Fruit fly (Drosophila melanogaster) whole organism, embryonic: ENCODE measurements around the gene Z600.
A peak's percentile ranks its signal among the peaks of the same experiment; 100 is the strongest.

ENCODE experiments used
- Ada2b ChIP-seq: fragments of 200-800 bp; sonication (Bioruptor generic); IDR thresholded peaks from 2 replicates; pipeline ENCODE4 v1.3.6; 2022; ENCODE audit warnings: missing biosample characterization, missing genetic modification characterization
- CG11456 ChIP-seq: fragments of 200-800 bp; sonication (Bioruptor generic); IDR thresholded peaks from 3 replicates; pipeline ENCODE4 v1.3.6; 2022; ENCODE audit warnings: missing biosample characterization, missing genetic modification characterization
- CG12659 ChIP-seq: fragments of 200-800 bp; sonication (Bioruptor generic); optimal IDR thresholded peaks from 3 replicates; lab custom pipeline; 2017; ENCODE audit warnings: mild to moderate bottlenecking, missing biosample characterization, missing genetic modification reagents, missing genetic modification characterization
- CG13287 ChIP-seq: fragments of 200-800 bp; sonication (Bioruptor generic); IDR thresholded peaks from 2 replicates; pipeline ENCODE4 v1.3.6; 2022; ENCODE audit warnings: missing biosample characterization, missing genetic modification characterization; ENCODE audit not compliant: partially characterized antibody
- CG13296 ChIP-seq: fragments of 200-800 bp; sonication (Bioruptor generic); optimal IDR thresholded peaks from 3 replicates; lab custom pipeline; 2018; ENCODE audit warnings: missing biosample characterization, mild to moderate bottlenecking, missing genetic modification characterization
- CG14860 ChIP-seq: fragments of 200-800 bp; sonication (Bioruptor generic); IDR thresholded peaks from 3 replicates; pipeline ENCODE4 v1.3.6; 2022; ENCODE audit warnings: missing biosample characterization, missing genetic modification characterization; ENCODE audit not compliant: partially characterized antibody
- CG15514 ChIP-seq: fragments of 200-800 bp; sonication (Bioruptor generic); optimal IDR thresholded peaks from 3 replicates; lab custom pipeline; 2017; ENCODE audit warnings: missing biosample characterization, missing genetic modification characterization, mild to moderate bottlenecking, moderate library complexity, missing genetic modification reagents
- CG15601 ChIP-seq: fragments of 200-800 bp; sonication (Bioruptor generic); optimal IDR thresholded peaks from 3 replicates; lab custom pipeline; 2019; ENCODE audit warnings: missing biosample characterization, mild to moderate bottlenecking, missing genetic modification characterization, moderate library complexity
- CG1603 ChIP-seq: fragments of 200-800 bp; sonication (Bioruptor generic); optimal IDR thresholded peaks from 2 replicates; lab custom pipeline; 2019; ENCODE audit warnings: missing biosample characterization, mild to moderate bottlenecking, missing genetic modification characterization, moderate library complexity
- CG17186 ChIP-seq: fragments of 200-800 bp; sonication (Bioruptor generic); optimal IDR thresholded peaks from 3 replicates; lab custom pipeline; 2017; ENCODE audit warnings: missing biosample characterization, missing genetic modification reagents, missing genetic modification characterization
- CG17612 ChIP-seq: fragments of 200-800 bp; sonication (Bioruptor generic); IDR thresholded peaks from 2 replicates; pipeline ENCODE4 v1.3.6; 2022; ENCODE audit warnings: missing biosample characterization, missing genetic modification characterization
- CG1832 ChIP-seq: fragments of 200-800 bp; sonication (Bioruptor generic); optimal IDR thresholded peaks from 2 replicates; lab custom pipeline; 2017; ENCODE audit warnings: missing biosample characterization, mild to moderate bottlenecking, missing genetic modification characterization, inconsistent platforms
- CG30431 ChIP-seq: fragments of 200-800 bp; sonication (Bioruptor generic); optimal IDR thresholded peaks from 2 replicates; lab custom pipeline; 2017; ENCODE audit warnings: missing biosample characterization, missing genetic modification characterization
- CG32532 ChIP-seq: fragments of 200-800 bp; sonication (Bioruptor generic); IDR thresholded peaks from 2 replicates; pipeline ENCODE4 v1.3.6; 2022; ENCODE audit warnings: missing biosample characterization, missing genetic modification characterization
- CG34224 ChIP-seq: fragments of 200-800 bp; sonication (Bioruptor generic); IDR thresholded peaks from 3 replicates; pipeline ENCODE4 v1.3.6; 2022; ENCODE audit warnings: missing biosample characterization, missing genetic modification characterization; ENCODE audit not compliant: partially characterized antibody
- CG4360 ChIP-seq: fragments of 200-800 bp; sonication (Bioruptor generic); IDR thresholded peaks from 2 replicates; pipeline ENCODE4 v1.3.6; 2022; ENCODE audit warnings: missing biosample characterization, missing genetic modification characterization
- CG6791 ChIP-seq: fragments of 200-800 bp; sonication (Bioruptor generic); IDR thresholded peaks from 3 replicates; pipeline ENCODE4 v1.3.6; 2022; ENCODE audit warnings: missing biosample characterization, missing genetic modification characterization; ENCODE audit not compliant: partially characterized antibody
- CG7928 ChIP-seq: fragments of 200-800 bp; sonication (Bioruptor generic); optimal IDR thresholded peaks from 2 replicates; lab custom pipeline; 2017; ENCODE audit warnings: missing biosample characterization, mild to moderate bottlenecking, missing genetic modification characterization
- CG9797 ChIP-seq: fragments of 200-800 bp; sonication (Bioruptor generic); optimal IDR thresholded peaks from 3 replicates; lab custom pipeline; 2018; ENCODE audit warnings: missing biosample characterization, mild to moderate bottlenecking, missing genetic modification characterization
- Chrac-16 ChIP-seq: fragments of 200-800 bp; sonication (Bioruptor generic); optimal IDR thresholded peaks from 3 replicates; lab custom pipeline; 2016; ENCODE audit warnings: missing biosample characterization, missing genetic modification characterization
- Doc3 ChIP-seq: fragments of 200-800 bp; sonication (Bioruptor generic); IDR thresholded peaks from 3 replicates; pipeline ENCODE4 v1.3.6; 2022; ENCODE audit warnings: missing biosample characterization, missing genetic modification characterization; ENCODE audit not compliant: partially characterized antibody
- Ets97D ChIP-seq: fragments of 200-800 bp; sonication (Bioruptor generic); optimal IDR thresholded peaks from 3 replicates; lab custom pipeline; 2016; ENCODE audit warnings: missing biosample characterization, missing genetic modification characterization
- Fer3 ChIP-seq: fragments of 200-800 bp; sonication (Bioruptor generic); optimal IDR thresholded peaks from 2 replicates; lab custom pipeline; 2018; ENCODE audit warnings: missing biosample characterization, mild to moderate bottlenecking, missing genetic modification characterization, moderate library complexity
- H15 ChIP-seq: fragments of 200-800 bp; sonication (Bioruptor generic); IDR thresholded peaks from 3 replicates; pipeline ENCODE4 v1.3.6; 2022; ENCODE audit warnings: missing biosample characterization, missing genetic modification characterization
- HLHmδ ChIP-seq: fragments of 200-800 bp; sonication (Bioruptor generic); optimal IDR thresholded peaks from 2 replicates; lab custom pipeline; 2018; ENCODE audit warnings: missing biosample characterization, mild to moderate bottlenecking, missing genetic modification characterization, moderate library complexity
- HmgD ChIP-seq: fragments of 200-800 bp; sonication (Bioruptor generic); optimal IDR thresholded peaks from 3 replicates; lab custom pipeline; 2016; ENCODE audit warnings: missing biosample characterization, missing genetic modification characterization
- Kr ChIP-seq: fragments of 200-800 bp; sonication (Bioruptor generic); optimal IDR thresholded peaks from 2 replicates; lab custom pipeline; 2017; ENCODE audit warnings: missing biosample characterization, mild to moderate bottlenecking, missing genetic modification characterization
- Lhr ChIP-seq: fragments of 200-800 bp; sonication (Bioruptor generic); optimal IDR thresholded peaks from 3 replicates; lab custom pipeline; 2017; ENCODE audit warnings: mild to moderate bottlenecking, missing biosample characterization, missing genetic modification reagents, missing genetic modification characterization
- Mrtf ChIP-seq: fragments of 200-800 bp; sonication (Bioruptor generic); IDR thresholded peaks from 3 replicates; pipeline ENCODE4 v1.3.6; 2022; ENCODE audit warnings: missing biosample characterization, missing genetic modification characterization
- NC2α ChIP-seq: fragments of 200-800 bp; sonication (Bioruptor generic); optimal IDR thresholded peaks from 2 replicates; lab custom pipeline; 2016; ENCODE audit warnings: missing biosample characterization, missing genetic modification characterization
- Neu2 ChIP-seq: fragments of 200-800 bp; sonication (Bioruptor generic); optimal IDR thresholded peaks from 3 replicates; lab custom pipeline; 2016; ENCODE audit warnings: missing biosample characterization, missing genetic modification characterization, borderline replicate concordance
- Nf-YC ChIP-seq: fragments of 200-800 bp; optimal IDR thresholded peaks from 3 replicates; lab custom pipeline; 2019; ENCODE audit warnings: missing biosample characterization, mild to moderate bottlenecking, missing genetic modification characterization, moderate library complexity
- Side ChIP-seq: fragments of 200-800 bp; sonication (Bioruptor generic); optimal IDR thresholded peaks from 2 replicates; lab custom pipeline; 2016; ENCODE audit warnings: missing biosample characterization, missing genetic modification characterization
- Usf ChIP-seq: fragments of 200-800 bp; sonication (Bioruptor generic); optimal IDR thresholded peaks from 2 replicates; lab custom pipeline; 2017; ENCODE audit warnings: missing genotype, missing biosample characterization, missing genetic modification characterization
- YL-1 ChIP-seq: fragments of 200-800 bp; sonication (Bioruptor generic); optimal IDR thresholded peaks from 3 replicates; lab custom pipeline; 2017; ENCODE audit warnings: missing biosample characterization, mild to moderate bottlenecking, missing genetic modification characterization
- bbx ChIP-seq: fragments of 200-800 bp; sonication (Bioruptor generic); IDR thresholded peaks from 2 replicates; pipeline ENCODE4 v1.3.6; 2022; ENCODE audit warnings: missing biosample characterization, missing genetic modification characterization; ENCODE audit not compliant: partially characterized antibody
- fru ChIP-seq: fragments of >200 bp; optimal IDR thresholded peaks from 2 replicates; lab custom pipeline; 2017
- gce ChIP-seq: fragments of 200-800 bp; sonication (Bioruptor generic); IDR thresholded peaks from 3 replicates; pipeline ENCODE4 v1.3.6; 2022; ENCODE audit warnings: missing biosample characterization, missing genetic modification characterization
- gcm2 ChIP-seq: fragments of 200-800 bp; sonication (Bioruptor generic); optimal IDR thresholded peaks from 2 replicates; lab custom pipeline; 2016; ENCODE audit warnings: missing biosample characterization, missing genetic modification characterization
- grau ChIP-seq: fragments of 200-800 bp; optimal IDR thresholded peaks from 3 replicates; lab custom pipeline; 2019; ENCODE audit warnings: missing biosample characterization, mild to moderate bottlenecking, missing genetic modification characterization, moderate library complexity
- nmo ChIP-seq: fragments of 200-800 bp; sonication (Bioruptor generic); optimal IDR thresholded peaks from 2 replicates; lab custom pipeline; 2018; ENCODE audit warnings: missing biosample characterization, mild to moderate bottlenecking, missing genetic modification characterization, moderate library complexity
- nom ChIP-seq: fragments of 200-800 bp; sonication (Bioruptor generic); optimal IDR thresholded peaks from 2 replicates; lab custom pipeline; 2017; ENCODE audit warnings: missing biosample characterization, missing genetic modification characterization, mild to moderate bottlenecking, moderate library complexity, missing genetic modification reagents
- org-1 ChIP-seq: fragments of 200-800 bp; sonication (Bioruptor generic); optimal IDR thresholded peaks from 2 replicates; lab custom pipeline; 2017; ENCODE audit warnings: missing biosample characterization, missing genetic modification characterization
- otp ChIP-seq: fragments of 200-800 bp; sonication (Bioruptor generic); IDR thresholded peaks from 3 replicates; pipeline ENCODE4, ENCODE4 v1.3.6; 2022; ENCODE audit warnings: missing biosample characterization, missing genetic modification characterization
- p53 ChIP-seq: fragments of 200-800 bp; sonication (Bioruptor generic); optimal IDR thresholded peaks from 2 replicates; lab custom pipeline; 2016; ENCODE audit warnings: missing biosample characterization, missing genetic modification characterization
- peb ChIP-seq: fragments of 200-800 bp; sonication (Bioruptor generic); IDR thresholded peaks from 2 replicates; pipeline ENCODE4 v1.3.6; 2022; ENCODE audit warnings: missing biosample characterization, missing genetic modification characterization
- pnt ChIP-seq: fragments of 200-800 bp; sonication (Bioruptor generic); optimal IDR thresholded peaks from 3 replicates; lab custom pipeline; 2016; ENCODE audit warnings: missing biosample characterization, missing genetic modification characterization
- psq ChIP-seq: fragments of 200-800 bp; sonication (Bioruptor generic); optimal IDR thresholded peaks from 2 replicates; lab custom pipeline; 2017; ENCODE audit warnings: missing biosample characterization, missing genetic modification characterization
- pzg ChIP-seq: fragments of 200-800 bp; sonication (Bioruptor generic); optimal IDR thresholded peaks from 3 replicates; lab custom pipeline; 2018; ENCODE audit warnings: missing biosample characterization, mild to moderate bottlenecking, missing genetic modification characterization, moderate library complexity
- unc-4 ChIP-seq: fragments of 200-800 bp; sonication (Bioruptor generic); IDR thresholded peaks from 2 replicates; pipeline ENCODE4 v1.3.6; 2022; ENCODE audit warnings: missing biosample characterization, missing genetic modification characterization; ENCODE audit not compliant: partially characterized antibody
- vvl ChIP-seq: fragments of 200-800 bp; sonication (Bioruptor generic); IDR thresholded peaks from 2 replicates; pipeline ENCODE4 v1.3.6; 2022; ENCODE audit warnings: missing biosample characterization, missing genetic modification characterization

Z600 gene

DNA sequence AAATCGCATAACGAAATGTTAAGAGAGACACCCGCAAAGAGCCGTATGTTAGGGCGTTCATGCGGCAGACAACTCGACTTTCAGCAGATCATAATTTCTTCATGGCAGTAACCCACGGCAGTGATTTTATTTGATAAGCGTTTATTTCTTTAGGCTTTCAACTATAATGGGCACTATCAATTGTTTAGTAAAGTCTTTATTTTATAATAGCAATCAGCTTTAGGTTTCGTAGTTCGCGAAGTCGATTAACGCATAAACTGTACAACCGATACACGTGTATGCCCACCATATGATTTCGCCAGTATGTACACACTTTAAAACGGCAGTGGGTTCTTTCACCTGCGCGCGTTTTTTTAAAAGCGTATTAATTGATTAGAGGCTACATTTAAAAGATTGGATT lies 628 bp upstream of the Z600 start, which contains the start of gene CG7841 (continued):
- TF ChIP-seq pnt (GFP tag; lab: Kevin White, UChicago) (peak; percentile 92), grau (tag; lab: Kevin White, UChicago) (peak; percentile 98), Usf (GFP tag; lab: Kevin White, UChicago) (peak; percentile 93), vvl (GFP tag; lab: Robert Waterston, UW) (peak; percentile 99), H15 (GFP tag; lab: Robert Waterston, UW) (no peak; the same call in 2 of the 3 replicates), peb (peak; percentile 79), p53 (GFP tag; lab: Kevin White, UChicago) (peak; percentile 92), CG11456 (GFP tag; lab: Robert Waterston, UW) (no peak), CG14860 (no peak), fru (lab: Kevin White, UChicago) (no peak), CG30431 (GFP tag; lab: Kevin White, UChicago) (peak; percentile 92), nmo (GFP tag; lab: Kevin White, UChicago) (peak; percentile 98), YL-1 (GFP tag; lab: Kevin White, UChicago) (peak; percentile 95), Nf-YC (tag; lab: Kevin White, UChicago) (peak; percentile 92), Chrac-16 (GFP tag; lab: Kevin White, UChicago) (peak; percentile 96), CG13296 (GFP tag; lab: Kevin White, UChicago) (peak; percentile 99), CG32532 (GFP tag; lab: Robert Waterston, UW) (peak; percentile 97), bbx (GFP tag; lab: Robert Waterston, UW) (no peak), CG15514 (GFP tag; lab: Kevin White, UChicago) (peak; percentile 95), org-1 (GFP tag; lab: Kevin White, UChicago) (peak; percentile 97), Doc3 (GFP tag; lab: Robert Waterston, UW) (no peak), Ada2b (GFP tag; lab: Robert Waterston, UW) (peak; percentile 94), CG6791 (GFP tag; lab: Robert Waterston, UW) (no peak), Mrtf (GFP tag; lab: Robert Waterston, UW) (no peak; the same call in 2 of the 3 replicates), CG1832 (GFP tag; lab: Kevin White, UChicago) (no peak), gcm2 (GFP tag; lab: Kevin White, UChicago) (peak; percentile 96), Neu2 (GFP tag; lab: Kevin White, UChicago) (peak; percentile 91), Side (GFP tag; lab: Kevin White, UChicago) (peak; percentile 98), Ets97D (peak; percentile 91), CG4360 (peak; percentile 74), psq (peak; percentile 72), Lhr (peak; percentile 93), Kr (peak; percentile 85), otp (GFP tag; lab: Robert Waterston, UW) (peak; percentile 96)
- TF ChIP-seq, all 482 proteins: peak for 409

DNA sequence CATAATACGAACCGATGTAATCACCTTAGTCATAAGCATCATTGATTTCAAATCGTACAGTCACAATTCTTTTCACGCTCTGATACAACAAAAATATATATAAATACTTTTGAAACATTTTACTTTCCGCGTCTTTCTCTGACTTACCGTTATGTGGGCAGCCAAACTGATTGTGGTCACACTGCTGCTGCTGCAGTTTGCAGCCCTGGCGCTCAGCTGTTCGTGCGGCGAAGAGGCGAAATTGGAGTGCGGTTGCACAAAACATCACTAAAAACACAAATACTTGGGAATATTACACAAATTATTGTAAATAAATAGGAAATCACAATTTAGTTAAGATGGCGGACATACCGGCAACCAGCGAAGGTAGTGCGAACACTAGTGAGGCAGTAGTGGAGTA lies 537 bp downstream of the Z600 start, which contains the start of the genes gdl and gdl-ORF39:
Gene gdl (plus strand): TSS at position 48 of the 400 bp plus-strand sequence.
Gene gdl-ORF39 (plus strand): TSS at position 48 of the 400 bp plus-strand sequence.
- peak; percentile 86 for TF ChIP-seq pzg (GFP tag; lab: Kevin White, UChicago)
- peak; percentile 44; the same call in 2 of the 3 replicates for TF ChIP-seq CG34224 (GFP tag; lab: Robert Waterston, UW)
- no peak for TF ChIP-seq nom (GFP tag; lab: Kevin White, UChicago)
- peak; percentile 22 for TF ChIP-seq CG17186
- TF ChIP-seq CG7928 (GFP tag; lab: Kevin White, UChicago), result peak; percentile 94
- TF ChIP-seq HmgD, result no peak
- TF ChIP-seq CG1603 (tag; lab: Kevin White, UChicago), result peak; percentile 51
- peak; percentile 13 for TF ChIP-seq nmo (GFP tag; lab: Kevin White, UChicago)
- peak; percentile 44 for TF ChIP-seq CG9797 (GFP tag; lab: Kevin White, UChicago)
- TF ChIP-seq gce (GFP tag; lab: Robert Waterston, UW), result no peak
- peak; percentile 62 for TF ChIP-seq CG13287
- no peak for TF ChIP-seq CG17612 (GFP tag; lab: Robert Waterston, UW)
- no peak for TF ChIP-seq NC2α
- TF ChIP-seq unc-4 (GFP tag; lab: Robert Waterston, UW), result peak; percentile 32; the same call in 1 of the 2 replicates
- TF ChIP-seq CG12659 (GFP tag; lab: Kevin White, UChicago), result peak; percentile 12
- no peak for TF ChIP-seq Fer3 (tag; lab: Kevin White, UChicago)
- TF ChIP-seq CG15601, result peak; percentile 6
- peak; percentile 21 for TF ChIP-seq HLHmδ (GFP tag; lab: Kevin White, UChicago)
